Worm (Caenorhabditis elegans) whole organism, L4 larva: Measurements from ENCODE around the gene pxmp-4.

Experiments
- F10B5.3 ChIP-seq: sonication (generic microtip); optimal IDR thresholded peaks from 2 replicates; lab custom pipeline; 2016; ENCODE audit warnings: mild to moderate bottlenecking, missing genetic modification characterization, missing compliant biosample characterization
- F26F4.8 ChIP-seq: fragments of 200-800 bp; sonication (Bioruptor generic); conservative IDR thresholded peaks from 2 replicates; pipeline ENCODE4 v1.3.6; 2022; ENCODE audit warnings: missing genetic modification characterization, missing compliant biosample characterization
- F44E2.7 ChIP-seq: fragments of 200-800 bp; sonication (Bioruptor generic); IDR thresholded peaks from 2 replicates; pipeline ENCODE4 v2.1.2; 2022; ENCODE audit warnings: missing genetic modification characterization, missing compliant biosample characterization
- R02D3.7 ChIP-seq: fragments of 150-350 bp; sonication (generic microtip); optimal IDR thresholded peaks from 3 replicates; lab custom pipeline; 2014; ENCODE audit warnings: missing biosample characterization, missing genetic modification characterization
- ZK337.2 ChIP-seq: fragments of 200-800 bp; sonication (Bioruptor generic); IDR thresholded peaks from 2 replicates; pipeline ENCODE4 v1.3.6; 2022; ENCODE audit warnings: missing genetic modification reagents, missing genetic modification characterization, missing compliant biosample characterization
- aha-1 ChIP-seq: fragments of 150-350 bp; peaks from one replicate; lab custom pipeline; 2014; ENCODE audit warnings: missing biosample characterization, missing genetic modification characterization
- arid-1 ChIP-seq: fragments of 200-800 bp; sonication (Bioruptor generic); conservative IDR thresholded peaks from 2 replicates; pipeline ENCODE4 v1.3.6; 2022; ENCODE audit warnings: missing genetic modification reagents, missing genetic modification characterization, missing compliant biosample characterization
- ceh-20 ChIP-seq: fragments of 200-800 bp; sonication (Bioruptor generic); IDR thresholded peaks from 2 replicates; pipeline ENCODE4 v1.3.6; 2022; ENCODE audit warnings: missing genetic modification reagents, missing genetic modification characterization, missing compliant biosample characterization
- ceh-82 ChIP-seq: sonication (generic microtip); optimal IDR thresholded peaks from 2 replicates; lab custom pipeline; 2017; ENCODE audit warnings: missing biosample characterization, missing genetic modification characterization
- ces-1 ChIP-seq: fragments of 150-350 bp; sonication (generic microtip); optimal IDR thresholded peaks from 4 replicates; lab custom pipeline; 2014; ENCODE audit warnings: missing biosample characterization, missing genetic modification reagents, missing genetic modification characterization
- daf-12 ChIP-seq: fragments of 150-350 bp; optimal IDR thresholded peaks from 2 replicates; lab custom pipeline; 2014; ENCODE audit warnings: missing biosample characterization, missing genetic modification reagents, missing genetic modification characterization
- daf-16 ChIP-seq, 3 experiments: sonication (generic microtip); optimal IDR thresholded peaks; 2 replicates each; lab custom pipeline; 2016 to 2017; ENCODE audit warnings: missing genetic modification characterization in 3 of 3, missing genetic modification reagents in 3 of 3, mild to moderate bottlenecking in 2 of 3, missing compliant biosample characterization in 2 of 3, missing biosample characterization in 1 of 3, moderate library complexity in 1 of 3
- dmd-6 ChIP-seq: fragments of 200-800 bp; sonication (Bioruptor generic); IDR thresholded peaks from 2 replicates; pipeline ENCODE4 v1.3.6; 2022; ENCODE audit warnings: missing genetic modification reagents, missing genetic modification characterization, missing compliant biosample characterization
- dmd-8 ChIP-seq: fragments of 200-800 bp; sonication (Bioruptor generic); IDR thresholded peaks from 2 replicates; pipeline ENCODE4 v1.3.6; 2022; ENCODE audit warnings: missing genetic modification characterization, missing compliant biosample characterization
- duxl-1 ChIP-seq: sonication (generic microtip); optimal IDR thresholded peaks from 2 replicates; lab custom pipeline; 2016; ENCODE audit warnings: mild to moderate bottlenecking, missing genetic modification characterization, moderate library complexity, missing compliant biosample characterization; ENCODE audit not compliant: poor library complexity
- dve-1 ChIP-seq: sonication (generic microtip); optimal IDR thresholded peaks from 2 replicates; lab custom pipeline; 2017; ENCODE audit warnings: antibody characterized with exemption, mild to moderate bottlenecking, missing genetic modification characterization, missing compliant biosample characterization; ENCODE audit not compliant: insufficient read depth
- egl-43 ChIP-seq: fragments of 200-800 bp; sonication (Bioruptor generic); IDR thresholded peaks from 2 replicates; pipeline ENCODE4 v1.3.6; 2022; ENCODE audit warnings: missing genetic modification reagents, missing genetic modification characterization, missing compliant biosample characterization
- fkh-10 ChIP-seq: fragments of 150-350 bp; optimal IDR thresholded peaks from 2 replicates; lab custom pipeline; 2014; ENCODE audit warnings: missing biosample characterization, missing genetic modification reagents, missing genetic modification characterization
- fos-1 ChIP-seq: fragments of 150-350 bp; optimal IDR thresholded peaks from 2 replicates; lab custom pipeline; 2014; ENCODE audit warnings: missing biosample characterization, missing genetic modification characterization
- gei-8 ChIP-seq: fragments of 200-800 bp; sonication (Bioruptor generic); optimal IDR thresholded peaks from 2 replicates; lab custom pipeline; 2018; ENCODE audit warnings: mild to moderate bottlenecking, missing genetic modification characterization, missing compliant biosample characterization
- hif-1 ChIP-seq, 2 experiments: sonication (generic microtip); optimal IDR thresholded peaks; 2 replicates each; lab custom pipeline; 2016 to 2017; ENCODE audit warnings: missing compliant biosample characterization in 2 of 2, missing genetic modification characterization in 2 of 2, missing genetic modification reagents in 2 of 2, missing genotype in 2 of 2, mild to moderate bottlenecking in 1 of 2
- hmg-1.1 ChIP-seq: fragments of 200-800 bp; sonication (Bioruptor generic); IDR thresholded peaks from 2 replicates; pipeline ENCODE4 v1.3.6; 2022; ENCODE audit warnings: missing genetic modification reagents, missing genetic modification characterization, missing compliant biosample characterization
- lim-7 ChIP-seq: fragments of 200-800 bp; sonication (Bioruptor generic); IDR thresholded peaks from 2 replicates; pipeline ENCODE4 v1.3.6; 2022; ENCODE audit warnings: missing genetic modification characterization, missing compliant biosample characterization
- lin-15B ChIP-seq: fragments of 150-350 bp; sonication (generic microtip); optimal IDR thresholded peaks from 3 replicates; lab custom pipeline; 2014; ENCODE audit warnings: missing biosample characterization, missing genetic modification characterization
- lin-38 ChIP-seq: fragments of 200-800 bp; sonication (Bioruptor generic); IDR thresholded peaks from 2 replicates; pipeline ENCODE4 v1.3.6; 2022; ENCODE audit warnings: missing genetic modification reagents, missing genetic modification characterization, missing compliant biosample characterization
- lin-39 ChIP-seq: fragments of 150-350 bp; optimal IDR thresholded peaks from 2 replicates; lab custom pipeline; 2014; ENCODE audit warnings: missing biosample characterization, missing genetic modification reagents, missing genetic modification characterization
- lir-3 ChIP-seq: sonication (generic microtip); optimal IDR thresholded peaks from 2 replicates; lab custom pipeline; 2016; ENCODE audit warnings: mild to moderate bottlenecking, missing genetic modification characterization, missing compliant biosample characterization
- mes-2 ChIP-seq: sonication (generic microtip); optimal IDR thresholded peaks from 2 replicates; lab custom pipeline; 2016; ENCODE audit warnings: missing genotype, mild to moderate bottlenecking, missing genetic modification characterization, missing compliant biosample characterization; ENCODE audit not compliant: poor library complexity, severe bottlenecking
- mxl-3 ChIP-seq: fragments of 200-800 bp; sonication (Bioruptor generic); optimal IDR thresholded peaks from 2 replicates; lab custom pipeline; 2018; ENCODE audit warnings: mild to moderate bottlenecking, missing genetic modification characterization, missing compliant biosample characterization
- nhr-10 ChIP-seq: fragments of 150-350 bp; optimal IDR thresholded peaks from 2 replicates; lab custom pipeline; 2014; ENCODE audit warnings: missing biosample characterization, missing genetic modification characterization
- nhr-111 ChIP-seq: fragments of 200-800 bp; sonication (Bioruptor generic); optimal IDR thresholded peaks from 2 replicates; lab custom pipeline; 2018; ENCODE audit warnings: mild to moderate bottlenecking, missing genetic modification characterization, missing compliant biosample characterization
- nhr-6 ChIP-seq: fragments of 150-350 bp; optimal IDR thresholded peaks from 2 replicates; lab custom pipeline; 2014; ENCODE audit warnings: missing biosample characterization, missing genetic modification characterization
- php-3 ChIP-seq: fragments of 200-800 bp; sonication (Bioruptor generic); IDR thresholded peaks from 2 replicates; pipeline ENCODE4 v1.3.6; 2022; ENCODE audit warnings: missing genetic modification reagents, missing genetic modification characterization, missing compliant biosample characterization
- pqm-1 ChIP-seq: sonication (generic microtip); optimal IDR thresholded peaks from 2 replicates; lab custom pipeline; 2017; ENCODE audit warnings: missing biosample characterization, missing genetic modification characterization
- saeg-2 ChIP-seq: fragments of 200-800 bp; sonication (Bioruptor generic); IDR thresholded peaks from 2 replicates; pipeline ENCODE4 v1.3.6; 2022; ENCODE audit warnings: missing genetic modification reagents, missing genetic modification characterization, missing compliant biosample characterization
- skn-1 ChIP-seq: fragments of 150-350 bp; optimal IDR thresholded peaks from 2 replicates; lab custom pipeline; 2014; ENCODE audit warnings: missing biosample characterization, missing genetic modification characterization
- spr-3 ChIP-seq: fragments of 200-800 bp; sonication (Bioruptor generic); optimal IDR thresholded peaks from 2 replicates; lab custom pipeline; 2018; ENCODE audit warnings: mild to moderate bottlenecking, missing genetic modification characterization, missing compliant biosample characterization
- unc-130 ChIP-seq: sonication (generic microtip); optimal IDR thresholded peaks from 2 replicates; lab custom pipeline; 2016; ENCODE audit warnings: missing genetic modification reagents, missing genetic modification characterization, missing compliant biosample characterization
- unc-39 ChIP-seq: sonication (generic microtip); optimal IDR thresholded peaks from 2 replicates; lab custom pipeline; 2017; ENCODE audit warnings: missing biosample characterization, missing genetic modification characterization
- zfp-2 ChIP-seq: sonication (generic microtip); optimal IDR thresholded peaks from 2 replicates; lab custom pipeline; 2016; ENCODE audit warnings: mild to moderate bottlenecking, missing genetic modification characterization, missing compliant biosample characterization
- zfp-3 ChIP-seq: fragments of 200-800 bp; sonication (Bioruptor generic); conservative IDR thresholded peaks from 2 replicates; pipeline ENCODE4 v1.3.6; 2022; ENCODE audit warnings: missing genetic modification reagents, missing genetic modification characterization, missing compliant biosample characterization
- zip-2 ChIP-seq: fragments of 150-350 bp; optimal IDR thresholded peaks from 2 replicates; lab custom pipeline; 2014; ENCODE audit warnings: missing biosample characterization, missing genetic modification characterization
- ztf-11 ChIP-seq: fragments of 150-350 bp; optimal IDR thresholded peaks from 2 replicates; lab custom pipeline; 2014; ENCODE audit warnings: missing biosample characterization, missing genetic modification characterization

The pxmp-4 gene

ce11 chrIV:378367-378766 is 41.4 kb upstream of the pxmp-4 start (continued):
- peak; percentile 69 for TF ChIP-seq pqm-1
- no peak for TF ChIP-seq ceh-20
- TF ChIP-seq skn-1: no peak
- no peak for TF ChIP-seq gei-8 (GFP tag; lab: Kevin White, UChicago)
- TF ChIP-seq mxl-3 (GFP tag; lab: Kevin White, UChicago): no peak
- no peak for TF ChIP-seq zfp-3 (GFP tag; lab: Robert Waterston, UW)
- TF ChIP-seq fos-1: no peak
- no peak for TF ChIP-seq zfp-2
- TF ChIP-seq lim-7 (GFP tag; lab: Robert Waterston, UW): no peak
- no peak for TF ChIP-seq F44E2.7
- TF ChIP-seq ces-1 (GFP tag; lab: Kevin White, UChicago): no peak
- TF ChIP-seq dmd-8 (GFP tag; lab: Robert Waterston, UW): no peak
- TF ChIP-seq lin-38: peak; percentile 32; the same call in 1 of the 2 replicates
- no peak for TF ChIP-seq nhr-10
- TF ChIP-seq mes-2 (tag; lab: Kevin White, UChicago): no peak
- no peak for TF ChIP-seq spr-3 (GFP tag; lab: Kevin White, UChicago)
- no peak for TF ChIP-seq unc-39 (tag; lab: Kevin White, UChicago)
- no peak for TF ChIP-seq ZK337.2 (GFP tag; lab: Robert Waterston, UW)
- peak; percentile 15 for TF ChIP-seq dve-1 (tag; lab: Kevin White, UChicago)
- TF ChIP-seq dmd-6 (GFP tag; lab: Robert Waterston, UW): peak; percentile 43; the same call in 1 of the 2 replicates
- TF ChIP-seq unc-130 (GFP tag; lab: Kevin White, UChicago): no peak
- TF ChIP-seq saeg-2 (GFP tag; lab: Robert Waterston, UW): no peak
- no peak for TF ChIP-seq zip-2 (tag; lab: Kevin White, UChicago)
- TF ChIP-seq aha-1 (tag; lab: Kevin White, UChicago): no peak
- TF ChIP-seq ztf-11 (tag; lab: Kevin White, UChicago): no peak
- no peak for TF ChIP-seq lin-15B
- no peak for TF ChIP-seq hmg-1.1 (GFP tag; lab: Robert Waterston, UW)
- no peak for TF ChIP-seq ceh-82 (tag; lab: Kevin White, UChicago)
- TF ChIP-seq fkh-10 (GFP tag; lab: Kevin White, UChicago): no peak
- TF ChIP-seq lir-3 (tag; lab: Kevin White, UChicago): no peak
- no peak for TF ChIP-seq duxl-1 (tag; lab: Kevin White, UChicago)
- TF ChIP-seq R02D3.7 (tag; lab: Kevin White, UChicago): no peak
- TF ChIP-seq php-3 (GFP tag; lab: Robert Waterston, UW): no peak

DNA sequence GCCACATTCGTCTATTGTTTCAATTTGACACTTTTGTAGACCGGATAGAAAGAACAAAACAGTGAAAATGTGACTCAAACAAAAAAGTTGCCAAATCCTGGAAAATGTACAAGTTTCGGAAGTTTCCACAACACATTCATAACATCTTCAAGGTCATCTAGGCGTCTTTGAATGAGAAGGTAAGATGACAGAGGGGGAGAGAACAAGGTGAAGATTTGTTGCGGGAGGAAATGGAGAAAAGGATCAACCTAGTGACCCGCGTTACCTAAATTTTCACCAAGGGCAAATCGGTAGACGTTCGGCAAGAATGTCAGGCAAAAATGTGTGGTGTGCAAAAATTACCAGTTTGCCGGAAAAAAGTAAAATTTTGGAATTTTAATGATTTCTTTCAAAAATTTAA is 40.8 kb upstream of the pxmp-4 start:
- TF ChIP-seq egl-43 (no peak), ztf-11 (tag; lab: Kevin White, UChicago) (no peak), zip-2 (tag; lab: Kevin White, UChicago) (no peak), ZK337.2 (GFP tag; lab: Robert Waterston, UW) (no peak), hif-1 (tag; optimal IDR thresholded peaks at IDR 0.05; lab: Kevin White, UChicago) (no peak), daf-16 (GFP tag; optimal IDR thresholded peaks at IDR 0.05; lab: Kevin White, UChicago) (no peak), daf-16 (tag; optimal IDR thresholded peaks at IDR 0.05; lab: Kevin White, UChicago) (no peak), arid-1 (GFP tag; lab: Robert Waterston, UW) (no peak), lin-39 (tag; lab: Kevin White, UChicago) (no peak), F26F4.8 (GFP tag; lab: Robert Waterston, UW) (no peak), ceh-20 (no peak), nhr-111 (GFP tag; lab: Kevin White, UChicago) (no peak), php-3 (GFP tag; lab: Robert Waterston, UW) (no peak), F10B5.3 (tag; lab: Kevin White, UChicago) (no peak), nhr-6 (no peak), dmd-8 (GFP tag; lab: Robert Waterston, UW) (no peak), daf-12 (no peak), R02D3.7 (tag; lab: Kevin White, UChicago) (no peak), mes-2 (tag; lab: Kevin White, UChicago) (no peak), lir-3 (tag; lab: Kevin White, UChicago) (no peak), skn-1 (no peak)
- TF ChIP-seq, all 104 proteins: peak for 0
